Fruit fly (Drosophila melanogaster) whole organism, wandering third instar larva: ENCODE measurements around the gene CG13931.

ENCODE experiments used
- Abd-B ChIP-seq: fragments of >200 bp; optimal IDR thresholded peaks from 2 replicates; lab custom pipeline; 2017; ENCODE audit warnings: missing biosample characterization, missing genetic modification characterization
- CG32264 ChIP-seq: fragments of 200-800 bp; sonication (Bioruptor generic); optimal IDR thresholded peaks from 2 replicates; lab custom pipeline; 2016; ENCODE audit warnings: missing biosample characterization, missing genetic modification characterization
- Dif ChIP-seq: fragments of 200-275, 200-300 bp; sonication (Bioruptor generic); optimal IDR thresholded peaks from 2 replicates; lab custom pipeline; 2018; ENCODE audit warnings: missing biosample characterization, missing genetic modification characterization; ENCODE audit not compliant: partially characterized antibody
- HLH106 ChIP-seq: fragments of 200-800 bp; optimal IDR thresholded peaks from 3 replicates; lab custom pipeline; 2019; ENCODE audit warnings: missing biosample characterization, mild to moderate bottlenecking, missing genetic modification characterization, moderate library complexity
- Hr78 ChIP-seq: fragments of >200 bp; optimal IDR thresholded peaks from 2 replicates; lab custom pipeline; 2017; ENCODE audit warnings: missing biosample characterization, missing genetic modification characterization
- Hr83 ChIP-seq: fragments of 200-300 bp; sonication (Bioruptor generic); optimal IDR thresholded peaks from 2 replicates; lab custom pipeline; 2016; ENCODE audit warnings: missing biosample characterization, mild to moderate bottlenecking, missing genetic modification characterization, moderate library complexity; ENCODE audit not compliant: poor library complexity, severe bottlenecking
- Jra ChIP-seq: sonication (Bioruptor generic); optimal IDR thresholded peaks from 2 replicates; lab custom pipeline; 2016; ENCODE audit warnings: missing biosample characterization, missing genetic modification characterization
- N ChIP-seq: fragments of >200 bp; optimal IDR thresholded peaks from 2 replicates; lab custom pipeline; 2018; ENCODE audit warnings: missing biosample characterization, missing external identifiers, missing genetic modification characterization
- Sp1 ChIP-seq: fragments of 200-800 bp; sonication (Bioruptor generic); optimal IDR thresholded peaks from 3 replicates; lab custom pipeline; 2019; ENCODE audit warnings: missing biosample characterization, mild to moderate bottlenecking, missing genetic modification characterization, moderate library complexity
- br ChIP-seq: fragments of 200-800 bp; sonication (Bioruptor generic); optimal IDR thresholded peaks from 2 replicates; lab custom pipeline; 2016; ENCODE audit warnings: missing biosample characterization, missing genetic modification characterization
- foxo ChIP-seq, 2 experiments: fragments of 200-800 bp; sonication (Bioruptor generic); optimal IDR thresholded peaks; 2 replicates in 1 of 2; 3 replicates in 1 of 2; lab custom pipeline; 2016 to 2017; ENCODE audit warnings: missing biosample characterization in 2 of 2, missing genetic modification characterization in 2 of 2
- jim ChIP-seq: fragments of 175-275, 200-325 bp; sonication (Bioruptor generic); optimal IDR thresholded peaks from 2 replicates; lab custom pipeline; 2016; ENCODE audit warnings: missing biosample characterization, mild to moderate bottlenecking, missing genetic modification characterization

CG13931 gene

DNA sequence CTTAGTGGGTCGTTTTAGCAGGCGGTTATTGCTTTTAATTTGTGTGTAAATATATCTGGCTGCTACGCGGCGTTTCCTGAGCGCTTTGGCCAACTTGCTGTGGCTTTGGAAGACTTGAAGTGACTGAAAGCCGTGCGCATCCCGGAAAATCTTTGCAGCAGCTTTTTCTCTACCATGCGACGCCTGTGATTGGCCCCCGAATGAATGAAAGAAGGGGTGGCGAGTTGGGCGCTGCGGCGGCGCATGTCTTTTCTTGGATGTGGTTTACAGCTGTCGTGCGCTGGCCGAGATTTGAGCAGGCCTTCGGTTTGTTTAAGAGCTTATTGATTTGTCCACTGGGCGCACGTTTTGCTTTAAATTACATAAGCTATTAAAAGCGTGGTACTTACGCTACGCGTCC lies 38.7 kb downstream of the CG13931 start:
- peak; percentile 31 for TF ChIP-seq Dif (GFP tag; lab: Kevin White, UChicago)
- no peak for TF ChIP-seq jim (GFP tag; lab: Kevin White, UChicago)

DNA sequence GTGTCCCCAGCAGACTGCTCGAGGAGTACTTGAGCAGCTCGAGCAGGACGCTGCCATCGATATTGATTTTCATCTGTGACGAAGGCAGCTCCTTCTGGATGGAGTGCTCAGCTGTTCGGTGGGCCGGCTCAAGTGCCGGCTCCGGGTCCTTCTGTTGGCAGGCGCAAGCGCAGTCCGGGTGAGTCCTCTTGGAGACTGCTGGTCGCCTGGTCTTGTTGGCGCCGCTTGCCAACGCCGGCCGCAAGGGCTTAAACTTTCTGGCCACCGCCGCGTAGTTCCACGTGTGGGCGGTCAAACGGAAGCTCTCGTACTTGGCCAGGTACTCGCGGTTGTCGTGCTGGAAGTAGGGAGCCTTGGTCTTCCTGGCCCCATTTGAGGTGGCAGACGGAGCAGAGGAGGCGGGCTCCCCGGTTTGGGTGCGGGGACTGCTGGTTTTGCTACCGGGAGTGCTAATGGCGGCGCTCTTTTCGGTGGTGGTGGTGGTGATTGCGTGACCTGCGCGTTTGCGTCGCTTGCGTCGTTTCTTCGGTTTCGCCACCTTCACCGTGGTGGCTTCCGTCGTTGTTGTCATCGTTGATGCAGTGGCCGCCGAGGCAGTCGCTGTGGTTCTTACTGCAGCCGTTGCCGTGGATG lies 40.4 kb downstream of the CG13931 start:
- TF ChIP-seq foxo (GFP tag; optimal IDR thresholded peaks at IDR 0.05; lab: Kevin White, UChicago) = no peak
- no peak for TF ChIP-seq Sp1 (GFP tag; lab: Kevin White, UChicago)
- no peak for TF ChIP-seq N
- TF ChIP-seq Hr78 = no peak
- no peak for TF ChIP-seq jim (GFP tag; lab: Kevin White, UChicago)
- TF ChIP-seq HLH106 (tag; lab: Kevin White, UChicago) = no peak
- no peak for TF ChIP-seq Hr83 (GFP tag; lab: Kevin White, UChicago)

DNA sequence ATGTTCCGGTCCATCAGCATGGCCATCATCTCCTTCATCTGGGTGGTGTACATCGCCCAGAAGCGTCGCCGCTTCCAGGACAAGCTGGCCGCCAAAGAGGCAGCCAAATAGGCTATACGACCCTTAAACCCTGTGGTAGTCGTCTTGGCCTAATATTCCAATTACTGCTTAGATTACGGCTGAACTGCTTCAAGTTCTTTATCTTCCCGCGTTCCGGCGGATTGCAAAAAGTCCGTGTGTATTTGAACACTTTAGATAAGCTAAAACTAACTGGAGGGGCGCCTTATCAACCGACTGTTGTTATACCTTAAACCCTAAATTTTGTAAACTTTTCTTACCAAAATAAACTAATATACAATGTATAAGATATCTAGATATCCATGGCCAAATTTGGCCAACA lies 48.5 kb downstream of the CG13931 start:
- TF ChIP-seq Abd-B (no peak), br (GFP tag; lab: Kevin White, UChicago) (no peak), jim (GFP tag; lab: Kevin White, UChicago) (no peak), Hr78 (no peak), CG32264 (GFP tag; lab: Kevin White, UChicago) (no peak)

DNA sequence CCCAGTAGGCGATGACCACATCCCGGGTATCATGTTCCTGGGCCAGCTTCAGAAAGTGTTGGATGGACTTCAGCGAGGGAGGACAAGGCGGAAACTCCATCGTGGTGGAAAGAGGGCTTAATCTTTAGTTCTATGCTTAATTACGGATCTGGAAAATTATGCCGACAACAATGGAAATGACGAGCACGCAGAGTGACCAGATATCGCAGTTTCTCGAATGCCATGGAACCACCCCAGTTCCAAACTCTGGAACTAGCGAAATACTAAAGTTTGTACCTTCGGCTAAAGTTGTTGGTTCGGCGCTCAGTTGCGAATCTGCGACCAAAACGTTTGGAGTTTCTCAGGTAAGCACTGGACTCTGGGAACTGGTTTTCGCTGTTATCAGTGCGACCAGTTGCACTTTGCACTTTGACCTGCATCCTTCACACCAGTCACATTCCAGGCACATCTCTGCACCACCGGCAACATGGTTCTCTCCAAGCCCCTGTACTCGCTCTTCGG lies 49.5 kb downstream of the CG13931 start, which contains the start of the genes CG7970 and Vta1:
TSS of gene CG7970 (plus strand) at position 51 of the 501 bp plus-strand sequence.
TSS of gene Vta1 (minus strand) at position 201 of the 501 bp plus-strand sequence.
- TF ChIP-seq Hr83 (GFP tag; lab: Kevin White, UChicago) = peak; percentile 35
- no peak for TF ChIP-seq Jra
